Worm (Caenorhabditis elegans): ENCODE measurements around the gene F21C10.5.

DNA sequence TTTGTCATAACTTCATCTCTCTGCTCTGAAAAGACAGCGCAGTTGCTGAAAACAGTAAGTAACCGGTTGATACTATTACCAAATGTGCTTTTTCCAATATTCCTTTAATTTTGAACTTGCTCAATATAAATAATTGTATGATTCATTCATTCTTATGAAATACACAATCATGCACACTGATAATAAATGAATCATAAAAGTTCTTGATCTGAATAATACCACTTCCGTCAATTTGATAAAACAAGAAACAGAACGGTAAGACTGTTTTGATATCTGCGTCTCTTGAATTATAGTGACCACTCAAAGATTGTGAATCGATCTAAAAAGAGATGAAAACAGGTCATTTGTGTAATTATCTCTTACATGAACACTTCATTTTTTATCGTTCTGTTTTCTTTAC is 871 bp downstream of the F21C10.5 start, which contains the start of gene F21C10.4:
- TF ChIP-seq nhr-77 (tag; optimal IDR thresholded peaks at IDR 0.05) = no peak
- no peak for TF ChIP-seq elt-3 (tag; optimal IDR thresholded peaks at IDR 0.05)
- TF ChIP-seq ceh-82 (tag; optimal IDR thresholded peaks at IDR 0.05) = no peak
- TF ChIP-seq zag-1 (tag; optimal IDR thresholded peaks at IDR 0.05) = no peak
- no peak for TF ChIP-seq C34F6.9 (tag; optimal IDR thresholded peaks at IDR 0.05)
- no peak for TF ChIP-seq nhr-6 (tag; optimal IDR thresholded peaks at IDR 0.05)
